1 fruit fly cellular context compared by ENCODE assay signal in genomic region chr2L:22146247-22146646, dm6.
TF ChIP-seq lines count a peak whose summit lies in the region.

No protein-coding gene starts in this region.

TF ChIP-seq in whole organism, embryonic, 481 proteins besides CTCF, POLR2A, EP300 and RAD21 (continued from another document):
- TF ChIP-seq Antp (GFP tag; optimal IDR thresholded peaks at IDR 0.05; lab: Kevin White, UChicago): no peak
- TF ChIP-seq ara (GFP tag; IDR thresholded peaks at IDR 0.05; lab: Robert Waterston, UW): 0 out of 2 replicates have a peak, but pooled peaks have one; percentile 28
- TF ChIP-seq stwl (tag; optimal IDR thresholded peaks at IDR 0.05; lab: Kevin White, UChicago): no peak
- no peak for TF ChIP-seq fd102C (GFP tag; optimal IDR thresholded peaks at IDR 0.05; lab: Kevin White, UChicago)
- no peak for TF ChIP-seq CG10209 (GFP tag; optimal IDR thresholded peaks at IDR 0.05; lab: Kevin White, UChicago)
- no peak for TF ChIP-seq CG3065 (GFP tag; optimal IDR thresholded peaks at IDR 0.05; lab: Kevin White, UChicago)
- no peak for TF ChIP-seq CG4424 (GFP tag; optimal IDR thresholded peaks at IDR 0.05; lab: Kevin White, UChicago)
- TF ChIP-seq CG17359 (tag; optimal IDR thresholded peaks at IDR 0.05; lab: Kevin White, UChicago): no peak
- no peak for TF ChIP-seq shn (GFP tag; optimal IDR thresholded peaks at IDR 0.05; lab: Kevin White, UChicago)
- TF ChIP-seq tup (GFP tag; optimal IDR thresholded peaks at IDR 0.05; lab: Kevin White, UChicago): no peak
- no peak for TF ChIP-seq CG9609 (GFP tag; optimal IDR thresholded peaks at IDR 0.05; lab: Kevin White, UChicago)
- TF ChIP-seq sr (GFP tag; IDR thresholded peaks at IDR 0.05; lab: Robert Waterston, UW): no peak
- TF ChIP-seq CG17186 (GFP tag; optimal IDR thresholded peaks at IDR 0.05; lab: Kevin White, UChicago): no peak
- no peak for TF ChIP-seq CG11723 (GFP tag; optimal IDR thresholded peaks at IDR 0.05; lab: Kevin White, UChicago)
- no peak for TF ChIP-seq PHDP (tag; optimal IDR thresholded peaks at IDR 0.05; lab: Kevin White, UChicago)
- no peak for TF ChIP-seq CG1233 (GFP tag; optimal IDR thresholded peaks at IDR 0.05; lab: Kevin White, UChicago)
- TF ChIP-seq zen2 (GFP tag; IDR thresholded peaks at IDR 0.05; lab: Robert Waterston, UW; ENCODE audit: partially characterized antibody): peak; percentile 21; the same call in 1 of the 3 replicates
- TF ChIP-seq grau (tag; optimal IDR thresholded peaks at IDR 0.05; lab: Kevin White, UChicago): no peak
- TF ChIP-seq nerfin-2 (GFP tag; IDR thresholded peaks at IDR 0.05; lab: Robert Waterston, UW; ENCODE audit: partially characterized antibody): 0 out of 2 replicates have a peak, but pooled peaks have one; percentile 22
- no peak for TF ChIP-seq hkb (optimal IDR thresholded peaks at IDR 0.05; lab: Kevin White, UChicago)
- TF ChIP-seq hkb (GFP tag; IDR thresholded peaks at IDR 0.05; lab: Robert Waterston, UW): no peak
- no peak for TF ChIP-seq CG4707 (GFP tag; optimal IDR thresholded peaks at IDR 0.05; lab: Kevin White, UChicago)
- no peak for TF ChIP-seq Max (GFP tag; optimal IDR thresholded peaks at IDR 0.05; lab: Kevin White, UChicago)
- TF ChIP-seq Deaf1 (tag; optimal IDR thresholded peaks at IDR 0.05; lab: Kevin White, UChicago): peak; percentile 92
- no peak for TF ChIP-seq CG11456 (GFP tag; IDR thresholded peaks at IDR 0.05; lab: Robert Waterston, UW)
- peak; percentile 24 for TF ChIP-seq CG31365 (tag; optimal IDR thresholded peaks at IDR 0.05; lab: Kevin White, UChicago)
- 0 out of 2 replicates have a peak, but pooled peaks have one; percentile 27 for TF ChIP-seq hbn (GFP tag; IDR thresholded peaks at IDR 0.05; lab: Robert Waterston, UW; ENCODE audit: partially characterized antibody)
- no peak for TF ChIP-seq CG15073 (GFP tag; optimal IDR thresholded peaks at IDR 0.05; lab: Kevin White, UChicago)
- no peak for TF ChIP-seq sens (GFP tag; lab: Kevin White, UChicago)
- 0 out of 3 replicates have a peak, but pooled peaks have one; percentile 30 for TF ChIP-seq CG14860 (GFP tag; IDR thresholded peaks at IDR 0.05; lab: Robert Waterston, UW; ENCODE audit: partially characterized antibody)
- TF ChIP-seq CG13287 (GFP tag; IDR thresholded peaks at IDR 0.05; lab: Robert Waterston, UW; ENCODE audit: partially characterized antibody): peak; percentile 73
- TF ChIP-seq Sin3A (optimal IDR thresholded peaks at IDR 0.05; lab: Kevin White, UChicago): no peak
- no peak for TF ChIP-seq Myb (GFP tag; optimal IDR thresholded peaks at IDR 0.05; lab: Kevin White, UChicago)
- no peak for TF ChIP-seq CG30431 (GFP tag; optimal IDR thresholded peaks at IDR 0.05; lab: Kevin White, UChicago)
- TF ChIP-seq CG2116 (GFP tag; optimal IDR thresholded peaks at IDR 0.05; lab: Kevin White, UChicago): no peak
- no peak for TF ChIP-seq CG10267 (tag; optimal IDR thresholded peaks at IDR 0.05; lab: Kevin White, UChicago)
- TF ChIP-seq lov (optimal IDR thresholded peaks at IDR 0.05; lab: Kevin White, UChicago): no peak
- TF ChIP-seq lov (GFP tag; IDR thresholded peaks at IDR 0.05; lab: Robert Waterston, UW): no peak
- no peak for TF ChIP-seq CG9932 (GFP tag; IDR thresholded peaks at IDR 0.05; lab: Robert Waterston, UW)
- no peak for TF ChIP-seq CG12104 (GFP tag; optimal IDR thresholded peaks at IDR 0.05; lab: Kevin White, UChicago)
- TF ChIP-seq chn (GFP tag; optimal IDR thresholded peaks at IDR 0.05; lab: Kevin White, UChicago): no peak
- TF ChIP-seq knrl (GFP tag; IDR thresholded peaks at IDR 0.05; lab: Robert Waterston, UW; ENCODE audit: partially characterized antibody): peak; percentile 33; the same call in 1 of the 3 replicates
- no peak for TF ChIP-seq ind (GFP tag; optimal IDR thresholded peaks at IDR 0.05; lab: Kevin White, UChicago)
- peak; percentile 98 for TF ChIP-seq ewg (GFP tag; optimal IDR thresholded peaks at IDR 0.05; lab: Kevin White, UChicago)
- TF ChIP-seq Dll (GFP tag; IDR thresholded peaks at IDR 0.05; lab: Robert Waterston, UW; ENCODE audit: partially characterized antibody): peak; percentile 59; the same call in 3 of the 4 replicates
- TF ChIP-seq Chrac-16 (GFP tag; optimal IDR thresholded peaks at IDR 0.05; lab: Kevin White, UChicago): no peak
- TF ChIP-seq CG31441 (GFP tag; IDR thresholded peaks at IDR 0.05; lab: Robert Waterston, UW): no peak
- TF ChIP-seq CG17568 (GFP tag; optimal IDR thresholded peaks at IDR 0.05; lab: Kevin White, UChicago): no peak
- TF ChIP-seq CG3407 (GFP tag; optimal IDR thresholded peaks at IDR 0.05; lab: Kevin White, UChicago): no peak
- no peak for TF ChIP-seq tll (GFP tag; optimal IDR thresholded peaks at IDR 0.05; lab: Kevin White, UChicago)
- TF ChIP-seq fru (optimal IDR thresholded peaks at IDR 0.05; lab: Kevin White, UChicago): no peak
- no peak for TF ChIP-seq CG9437 (GFP tag; optimal IDR thresholded peaks at IDR 0.05; lab: Kevin White, UChicago)
- peak; percentile 70 for TF ChIP-seq nerfin-1 (tag; optimal IDR thresholded peaks at IDR 0.05; lab: Kevin White, UChicago)
- TF ChIP-seq amos (GFP tag; IDR thresholded peaks at IDR 0.05; lab: Robert Waterston, UW; ENCODE audit: partially characterized antibody): peak; percentile 61
- 0 out of 2 replicates have a peak, but pooled peaks have one; percentile 15 for TF ChIP-seq rib (GFP tag; IDR thresholded peaks at IDR 0.05; lab: Robert Waterston, UW)
- TF ChIP-seq Ravus (GFP tag; IDR thresholded peaks at IDR 0.05; lab: Robert Waterston, UW): no peak
- TF ChIP-seq CG15514 (GFP tag; optimal IDR thresholded peaks at IDR 0.05; lab: Kevin White, UChicago): no peak
- no peak for TF ChIP-seq CG33557 (GFP tag; optimal IDR thresholded peaks at IDR 0.05; lab: Kevin White, UChicago)
- no peak for TF ChIP-seq dmrt99B (tag; optimal IDR thresholded peaks at IDR 0.05; lab: Kevin White, UChicago)
- no peak for TF ChIP-seq CG12236 (GFP tag; optimal IDR thresholded peaks at IDR 0.05; lab: Kevin White, UChicago)
- no peak for TF ChIP-seq insv (GFP tag; optimal IDR thresholded peaks at IDR 0.05; lab: Kevin White, UChicago)
- TF ChIP-seq CG6791 (GFP tag; IDR thresholded peaks at IDR 0.05; lab: Robert Waterston, UW; ENCODE audit: partially characterized antibody): no peak
- no peak for TF ChIP-seq dm (GFP tag; optimal IDR thresholded peaks at IDR 0.05; lab: Kevin White, UChicago)
- TF ChIP-seq jigr1 (GFP tag; IDR thresholded peaks at IDR 0.05; lab: Robert Waterston, UW): no peak
- TF ChIP-seq CG10274 (GFP tag; optimal IDR thresholded peaks at IDR 0.05; lab: Kevin White, UChicago): no peak
- TF ChIP-seq CG2129 (GFP tag; IDR thresholded peaks at IDR 0.05; lab: Robert Waterston, UW; ENCODE audit: partially characterized antibody): no peak
- no peak for TF ChIP-seq zfh2 (GFP tag; optimal IDR thresholded peaks at IDR 0.05; lab: Kevin White, UChicago)
- TF ChIP-seq pita (GFP tag; optimal IDR thresholded peaks at IDR 0.05; lab: Kevin White, UChicago): no peak
- TF ChIP-seq CG11085 (GFP tag; IDR thresholded peaks at IDR 0.05; lab: Robert Waterston, UW): no peak
- TF ChIP-seq inv (GFP tag; IDR thresholded peaks at IDR 0.05; lab: Robert Waterston, UW; ENCODE audit: partially characterized antibody): peak; percentile 42; the same call in 1 of the 2 replicates
- TF ChIP-seq CG7839 (tag; optimal IDR thresholded peaks at IDR 0.05; lab: Kevin White, UChicago): no peak
- no peak for TF ChIP-seq gfzf (GFP tag; optimal IDR thresholded peaks at IDR 0.05; lab: Kevin White, UChicago)
- TF ChIP-seq esg (GFP tag; conservative IDR thresholded peaks at IDR 0.05; lab: Robert Waterston, UW): no peak
- no peak for TF ChIP-seq trem (tag; optimal IDR thresholded peaks at IDR 0.05; lab: Kevin White, UChicago)
- TF ChIP-seq exex (tag; optimal IDR thresholded peaks at IDR 0.05; lab: Kevin White, UChicago): no peak
- TF ChIP-seq zen (tag; optimal IDR thresholded peaks at IDR 0.05; lab: Kevin White, UChicago): no peak
- TF ChIP-seq Gsc (GFP tag; IDR thresholded peaks at IDR 0.05; lab: Robert Waterston, UW): no peak
- TF ChIP-seq ems (GFP tag; optimal IDR thresholded peaks at IDR 0.05; lab: Kevin White, UChicago): no peak
- TF ChIP-seq CG17361 (GFP tag; IDR thresholded peaks at IDR 0.05; lab: Robert Waterston, UW): no peak
- no peak for TF ChIP-seq zfh1 (GFP tag; IDR thresholded peaks at IDR 0.05; lab: Robert Waterston, UW)
- TF ChIP-seq MESR4 (GFP tag; optimal IDR thresholded peaks at IDR 0.05; lab: Kevin White, UChicago): no peak
- TF ChIP-seq CG4854 (GFP tag; optimal IDR thresholded peaks at IDR 0.05; lab: Kevin White, UChicago): no peak
- no peak for TF ChIP-seq pros (GFP tag; optimal IDR thresholded peaks at IDR 0.05; lab: Kevin White, UChicago)
- no peak for TF ChIP-seq danr (GFP tag; IDR thresholded peaks at IDR 0.05; lab: Robert Waterston, UW)
- TF ChIP-seq CG33213 (GFP tag; optimal IDR thresholded peaks at IDR 0.05; lab: Kevin White, UChicago): no peak
- no peak for TF ChIP-seq luna (GFP tag; optimal IDR thresholded peaks at IDR 0.05; lab: Kevin White, UChicago)
- TF ChIP-seq CG34224 (GFP tag; IDR thresholded peaks at IDR 0.05; lab: Robert Waterston, UW; ENCODE audit: partially characterized antibody): no peak
- TF ChIP-seq cas (GFP tag; IDR thresholded peaks at IDR 0.05; lab: Robert Waterston, UW): no peak
- TF ChIP-seq ATbp (GFP tag; optimal IDR thresholded peaks at IDR 0.05; lab: Kevin White, UChicago): no peak
- no peak for TF ChIP-seq Eip74EF (GFP tag; optimal IDR thresholded peaks at IDR 0.05; lab: Kevin White, UChicago)
- no peak for TF ChIP-seq CG10321 (GFP tag; IDR thresholded peaks at IDR 0.05; lab: Robert Waterston, UW)
- no peak for TF ChIP-seq sd (tag; optimal IDR thresholded peaks at IDR 0.05; lab: Kevin White, UChicago)
- TF ChIP-seq CG4328 (GFP tag; optimal IDR thresholded peaks at IDR 0.05; lab: Kevin White, UChicago): no peak
- TF ChIP-seq Mad (GFP tag; optimal IDR thresholded peaks at IDR 0.05; lab: Kevin White, UChicago): no peak
